Worm (Caenorhabditis elegans) whole organism, L1 larva: ENCODE results near the gene T05A8.1.

Source experiments
- efl-3 ChIP-seq: fragments of 200-800 bp; sonication (Bioruptor generic); optimal IDR thresholded peaks from 2 replicates; lab custom pipeline; 2018; ENCODE audit warnings: mild to moderate bottlenecking, missing genetic modification characterization, missing compliant biosample characterization
- elt-3 ChIP-seq, 6 experiments: fragments of 150-350 bp in 1 of 6; sonication (generic microtip); optimal IDR thresholded peaks; 2 replicates each; lab custom pipeline; 2017 to 2018; ENCODE audit warnings: missing biosample characterization in 6 of 6, missing genetic modification characterization in 6 of 6, inconsistent platforms in 1 of 6
- snpc-4 ChIP-seq: fragments of 150-350 bp; optimal IDR thresholded peaks from 2 replicates; lab custom pipeline; 2014; ENCODE audit warnings: missing biosample characterization, missing genetic modification characterization
- zag-1 ChIP-seq: fragments of 150-350 bp; optimal IDR thresholded peaks from 2 replicates; lab custom pipeline; 2014; ENCODE audit warnings: missing biosample characterization, missing genetic modification characterization

ce11 chrII:2710919-2711318 is 1.1 kb upstream of the T05A8.1 start, which contains the start of gene T05A8.2:
- TF ChIP-seq elt-3 (tag; optimal IDR thresholded peaks at IDR 0.05; lab: Kevin White, UChicago) (no peak), zag-1 (tag; lab: Kevin White, UChicago) (no peak), snpc-4 (tag; lab: Kevin White, UChicago) (no peak), efl-3 (GFP tag; lab: Kevin White, UChicago) (no peak)
